Fruit fly (Drosophila melanogaster): Measurements from ENCODE around the gene CG31496.

CG31496 gene

dm6 chr3R:7313034-7313433 lies 31.8 kb upstream of the CG31496 start (continued):
- TF ChIP-seq Dbx (GFP tag; IDR thresholded peaks at IDR 0.05): no peak
- no peak for TF ChIP-seq trh (GFP tag; optimal IDR thresholded peaks at IDR 0.05)
- TF ChIP-seq pho (GFP tag; optimal IDR thresholded peaks at IDR 0.05): no peak
- no peak for TF ChIP-seq CG13624 (GFP tag; optimal IDR thresholded peaks at IDR 0.05)
- TF ChIP-seq bcd (GFP tag; optimal IDR thresholded peaks at IDR 0.05): no peak
- TF ChIP-seq nau (GFP tag; optimal IDR thresholded peaks at IDR 0.05): no peak
- no peak for TF ChIP-seq CG9932 (GFP tag; IDR thresholded peaks at IDR 0.05)
- no peak for TF ChIP-seq CG1233 (GFP tag; optimal IDR thresholded peaks at IDR 0.05)
- TF ChIP-seq CG11504 (tag; optimal IDR thresholded peaks at IDR 0.05): no peak
- TF ChIP-seq unpg (GFP tag; optimal IDR thresholded peaks at IDR 0.05): no peak
- peak; percentile 50 to 65 for TF ChIP-seq Trl (optimal IDR thresholded peaks at IDR 0.05)
- TF ChIP-seq Trl (GFP tag; optimal IDR thresholded peaks at IDR 0.05): no peak
- no peak for TF ChIP-seq phol (tag; optimal IDR thresholded peaks at IDR 0.05)
- no peak for TF ChIP-seq Deaf1 (tag; optimal IDR thresholded peaks at IDR 0.05)
- TF ChIP-seq ewg (GFP tag; optimal IDR thresholded peaks at IDR 0.05): peak; percentile 54
- TF ChIP-seq org-1 (GFP tag; optimal IDR thresholded peaks at IDR 0.05): no peak
- 0 out of 3 replicates have a peak, but pooled peaks have one; percentile 37 for TF ChIP-seq CG34224 (GFP tag; IDR thresholded peaks at IDR 0.05; ENCODE audit: partially characterized antibody)
- peak; percentile 92 for TF ChIP-seq CG8478 (optimal IDR thresholded peaks at IDR 0.05)
- TF ChIP-seq sug (tag; optimal IDR thresholded peaks at IDR 0.05): no peak
- TF ChIP-seq odd (GFP tag; optimal IDR thresholded peaks at IDR 0.05): no peak
- TF ChIP-seq CG9797 (GFP tag; optimal IDR thresholded peaks at IDR 0.05): no peak
- TF ChIP-seq vvl (GFP tag; IDR thresholded peaks at IDR 0.05): no peak
- no peak for TF ChIP-seq tin (GFP tag; optimal IDR thresholded peaks at IDR 0.05)
- no peak for TF ChIP-seq CG17186 (GFP tag; optimal IDR thresholded peaks at IDR 0.05)
- TF ChIP-seq usp (GFP tag; optimal IDR thresholded peaks at IDR 0.05): no peak
- TF ChIP-seq CG10321 (GFP tag; IDR thresholded peaks at IDR 0.05): peak; percentile 89
- no peak for TF ChIP-seq Pdp1 (GFP tag; optimal IDR thresholded peaks at IDR 0.05)
- no peak for TF ChIP-seq da (GFP tag; optimal IDR thresholded peaks at IDR 0.05)
- TF ChIP-seq CG8359 (GFP tag; optimal IDR thresholded peaks at IDR 0.05; ENCODE audit: borderline replicate concordance): no peak
- TF ChIP-seq en (GFP tag; optimal IDR thresholded peaks at IDR 0.05): no peak
- no peak for TF ChIP-seq sima (GFP tag; optimal IDR thresholded peaks at IDR 0.05)
- 0 out of 2 replicates have a peak, but pooled peaks have one; percentile 0 for TF ChIP-seq Dref (GFP tag; IDR thresholded peaks at IDR 0.05)
- TF ChIP-seq her (GFP tag; optimal IDR thresholded peaks at IDR 0.05): no peak
- no peak for TF ChIP-seq CG9609 (GFP tag; optimal IDR thresholded peaks at IDR 0.05)
- no peak for TF ChIP-seq CG6175 (GFP tag; IDR thresholded peaks at IDR 0.05)
- no peak for TF ChIP-seq caup (GFP tag; optimal IDR thresholded peaks at IDR 0.05; ENCODE audit: severe bottlenecking)
- TF ChIP-seq CG30403 (GFP tag; optimal IDR thresholded peaks at IDR 0.05): no peak
- no peak for TF ChIP-seq CG7987 (GFP tag; optimal IDR thresholded peaks at IDR 0.05)
- no peak for TF ChIP-seq CG4404 (GFP tag; IDR thresholded peaks at IDR 0.05)
- no peak for TF ChIP-seq ase (GFP tag; IDR thresholded peaks at IDR 0.05)
- no peak for TF ChIP-seq mld (GFP tag; IDR thresholded peaks at IDR 0.05; ENCODE audit: partially characterized antibody)
- no peak for TF ChIP-seq hb (GFP tag; IDR thresholded peaks at IDR 0.05; ENCODE audit: partially characterized antibody)
- peak; percentile 86 for TF ChIP-seq Nf-YA (GFP tag; IDR thresholded peaks at IDR 0.05)
- TF ChIP-seq pzg (GFP tag; optimal IDR thresholded peaks at IDR 0.05): no peak
- TF ChIP-seq Nf-YC (tag; optimal IDR thresholded peaks at IDR 0.05): peak; percentile 98
- no peak for TF ChIP-seq Dp (GFP tag; optimal IDR thresholded peaks at IDR 0.05)
